Fruit fly (Drosophila melanogaster) Kc167 (cell line): ENCODE measurements around the gene Art6.

ENCODE experiments used
- Myc ChIP-seq: fragments of >200 bp; optimal IDR thresholded peaks from 2 replicates; lab custom pipeline; 2017; ENCODE audit warnings: missing external identifiers
- Sin3A ChIP-seq: fragments of >200 bp; optimal IDR thresholded peaks from 2 replicates; lab custom pipeline; 2018; ENCODE audit warnings: missing external identifiers
- h ChIP-seq: fragments of >200 bp; optimal IDR thresholded peaks from 3 replicates; lab custom pipeline; 2018; ENCODE audit warnings: missing external identifiers
- insv ChIP-seq: fragments of >200 bp; optimal IDR thresholded peaks from 3 replicates; lab custom pipeline; 2018; ENCODE audit warnings: missing external identifiers
- psq ChIP-seq: fragments of >200 bp; optimal IDR thresholded peaks from 2 replicates; lab custom pipeline; 2017; ENCODE audit warnings: missing external identifiers
- ttk ChIP-seq: sonication (Bioruptor generic); optimal IDR thresholded peaks from 2 replicates; lab custom pipeline; 2017; ENCODE audit warnings: missing external identifiers

The Art6 gene

dm6 chr3R:13909065-13909464 is 36.5 kb downstream of the Art6 start:
- no peak for TF ChIP-seq ttk (lab: Kevin White, UChicago)
- TF ChIP-seq Sin3A (lab: Kevin White, UChicago) = no peak
- no peak for TF ChIP-seq psq (lab: Kevin White, UChicago)
- TF ChIP-seq h (lab: Kevin White, UChicago) = no peak
- TF ChIP-seq Myc (lab: Kevin White, UChicago) = no peak
- TF ChIP-seq insv (lab: Kevin White, UChicago) = no peak

dm6 chr3R:13907355-13908105 is 38.1 kb downstream of the Art6 start:
- TF ChIP-seq h (lab: Kevin White, UChicago) (no peak), ttk (lab: Kevin White, UChicago) (no peak), Sin3A (lab: Kevin White, UChicago) (no peak)

dm6 chr3R:13906759-13907158 is 38.9 kb downstream of the Art6 start:
- no peak for TF ChIP-seq Sin3A (lab: Kevin White, UChicago)
- TF ChIP-seq insv (lab: Kevin White, UChicago) = no peak
- TF ChIP-seq psq (lab: Kevin White, UChicago) = no peak
- TF ChIP-seq ttk (lab: Kevin White, UChicago) = no peak
- no peak for TF ChIP-seq h (lab: Kevin White, UChicago)
- TF ChIP-seq Myc (lab: Kevin White, UChicago) = no peak

dm6 chr3R:13901543-13901945 is 44.1 kb downstream of the Art6 start, which contains the start of gene ems:
ems (plus strand) TSS chr3R:13901853.
- TF ChIP-seq h (lab: Kevin White, UChicago) (no peak), psq (lab: Kevin White, UChicago) (no peak), insv (lab: Kevin White, UChicago) (no peak), Sin3A (lab: Kevin White, UChicago) (no peak), Myc (lab: Kevin White, UChicago) (no peak), ttk (lab: Kevin White, UChicago) (no peak)

dm6 chr3R:13899727-13900209 is 45.8 kb downstream of the Art6 start:
- TF ChIP-seq Myc (lab: Kevin White, UChicago) = no peak
- TF ChIP-seq psq (lab: Kevin White, UChicago) = no peak
- TF ChIP-seq h (lab: Kevin White, UChicago) = no peak
- TF ChIP-seq ttk (lab: Kevin White, UChicago) = no peak
- TF ChIP-seq Sin3A (lab: Kevin White, UChicago) = no peak
- TF ChIP-seq insv (lab: Kevin White, UChicago) = no peak

- TF ChIP-seq Myc (lab: Kevin White, UChicago) = no peak
- TF ChIP-seq h (lab: Kevin White, UChicago) = no peak
- no peak for TF ChIP-seq ttk (lab: Kevin White, UChicago)
- TF ChIP-seq Sin3A (lab: Kevin White, UChicago) = no peak
- TF ChIP-seq psq (lab: Kevin White, UChicago) = no peak
- no peak for TF ChIP-seq insv (lab: Kevin White, UChicago)
Observed at dm6 chr3R:13896854-13897253, 48.8 kb downstream of the Art6 start.

- TF ChIP-seq insv (lab: Kevin White, UChicago) (no peak), ttk (lab: Kevin White, UChicago) (no peak), Myc (lab: Kevin White, UChicago) (no peak), psq (lab: Kevin White, UChicago) (no peak), h (lab: Kevin White, UChicago) (no peak), Sin3A (lab: Kevin White, UChicago) (no peak)
Observed at dm6 chr3R:13895602-13896001, 50.0 kb downstream of the Art6 start.

- TF ChIP-seq insv (lab: Kevin White, UChicago) (no peak), ttk (lab: Kevin White, UChicago) (no peak), Sin3A (lab: Kevin White, UChicago) (no peak), Myc (lab: Kevin White, UChicago) (no peak), psq (lab: Kevin White, UChicago) (no peak), h (lab: Kevin White, UChicago) (no peak)
Observed at dm6 chr3R:13894756-13895155, 50.9 kb downstream of the Art6 start.
